Worm (Caenorhabditis elegans) whole organism, mixed stage, embryonic: Measurements from ENCODE around the gene Y54G2A.48.

Source experiments
- lsy-2 ChIP-seq: fragments of 150-350 bp; optimal IDR thresholded peaks from 2 replicates; lab custom pipeline; 2014; ENCODE audit warnings: missing biosample characterization, missing genetic modification characterization
- snpc-4 ChIP-seq: fragments of 150-350 bp; optimal IDR thresholded peaks from 2 replicates; lab custom pipeline; 2014; ENCODE audit warnings: missing biosample characterization, missing genetic modification characterization

DNA sequence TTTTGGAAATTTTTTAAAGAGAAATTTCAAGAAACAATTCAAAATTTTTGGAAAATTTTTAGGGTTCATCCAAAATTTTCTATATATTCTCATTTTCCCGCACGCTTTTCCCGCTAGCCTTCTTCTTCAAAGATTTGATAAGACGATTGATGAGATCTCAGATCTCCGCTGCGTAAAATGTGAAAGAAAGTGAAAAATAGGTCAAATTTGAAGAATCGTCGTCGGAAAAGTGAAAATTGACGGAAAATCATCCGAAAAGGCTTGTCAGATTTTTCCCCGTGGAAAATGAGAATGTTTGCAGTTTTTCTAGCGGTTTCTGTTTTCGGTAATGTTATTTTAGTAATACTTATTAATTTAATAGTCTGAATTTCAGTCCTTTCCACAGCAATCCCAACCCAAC, 23.3 kb downstream of the Y54G2A.48 start, which contains the start of gene Y54G2A.76:
- no peak for TF ChIP-seq snpc-4 (tag; lab: Kevin White, UChicago)
- no peak for TF ChIP-seq lsy-2 (tag; lab: Kevin White, UChicago)
